Fruit fly (Drosophila melanogaster) whole organism, prepupa: ENCODE data around the gene Or74a.

Experiments
- Blimp-1 ChIP-seq: fragments of 200-800 bp; sonication (Bioruptor generic); optimal IDR thresholded peaks from 3 replicates; lab custom pipeline; 2017; ENCODE audit warnings: missing biosample characterization, missing genetic modification characterization, mild to moderate bottlenecking, moderate library complexity, missing genetic modification reagents
- CG10631 ChIP-seq: fragments of 200-800 bp; sonication (Bioruptor generic); optimal IDR thresholded peaks from 2 replicates; lab custom pipeline; 2016; ENCODE audit warnings: missing biosample characterization, missing genetic modification characterization
- CG11294 ChIP-seq: fragments of 200-800 bp; sonication (Bioruptor generic); IDR thresholded peaks from 2 replicates; pipeline ENCODE4 v1.3.6; 2022; ENCODE audit warnings: missing biosample characterization, missing genetic modification characterization
- CG15336 ChIP-seq: fragments of 200-800 bp; sonication (Bioruptor generic); IDR thresholded peaks from 2 replicates; pipeline ENCODE4 v1.3.6; 2022; ENCODE audit warnings: missing biosample characterization, missing genetic modification characterization
- CG16779 ChIP-seq: fragments of 200-800 bp; sonication (Bioruptor generic); optimal IDR thresholded peaks from 3 replicates; lab custom pipeline; 2017; ENCODE audit warnings: missing biosample characterization, mild to moderate bottlenecking, missing genetic modification characterization
- CG3032 ChIP-seq: fragments of 200-800 bp; optimal IDR thresholded peaks from 2 replicates; lab custom pipeline; 2019; ENCODE audit warnings: missing biosample characterization, mild to moderate bottlenecking, missing genetic modification characterization, moderate library complexity
- CG31627 ChIP-seq: fragments of 200-800 bp; sonication (Bioruptor generic); optimal IDR thresholded peaks from 3 replicates; lab custom pipeline; 2016; ENCODE audit warnings: missing biosample characterization, missing genetic modification characterization
- CG34406 ChIP-seq: fragments of 200-800 bp; sonication (Bioruptor generic); optimal IDR thresholded peaks from 3 replicates; lab custom pipeline; 2016; ENCODE audit warnings: missing biosample characterization, missing genetic modification characterization
- CG6276 ChIP-seq: fragments of 200-800 bp; sonication (Bioruptor generic); optimal IDR thresholded peaks from 2 replicates; lab custom pipeline; 2017; ENCODE audit warnings: missing biosample characterization, mild to moderate bottlenecking, missing genetic modification characterization
- CG6854 ChIP-seq: fragments of 200-800 bp; sonication (Bioruptor generic); optimal IDR thresholded peaks from 2 replicates; lab custom pipeline; 2017; ENCODE audit warnings: missing biosample characterization, mild to moderate bottlenecking, missing genetic modification characterization
- CG7368 ChIP-seq: fragments of 200-800 bp; sonication (Bioruptor generic); optimal IDR thresholded peaks from 3 replicates; lab custom pipeline; 2016; ENCODE audit warnings: missing biosample characterization, missing genetic modification characterization
- CG8119 ChIP-seq: fragments of 200-800 bp; sonication (Bioruptor generic); IDR thresholded peaks from 3 replicates; pipeline ENCODE4 v1.3.6; 2022; ENCODE audit warnings: missing biosample characterization, missing genetic modification characterization
- CG9139 ChIP-seq: fragments of 200-800 bp; sonication (Bioruptor generic); optimal IDR thresholded peaks from 3 replicates; lab custom pipeline; 2017; ENCODE audit warnings: missing biosample characterization, mild to moderate bottlenecking, missing genetic modification characterization
- Eip75B ChIP-seq: fragments of 200-800 bp; sonication (Bioruptor generic); optimal IDR thresholded peaks from 3 replicates; lab custom pipeline; 2016; ENCODE audit warnings: missing biosample characterization, missing genetic modification characterization
- Eip78C ChIP-seq: fragments of 200-800 bp; sonication (Bioruptor generic); peaks from one replicate; lab custom pipeline; 2016; ENCODE audit warnings: missing biosample characterization, missing genetic modification characterization
- Ets21C ChIP-seq: fragments of 200-800 bp; sonication (Bioruptor generic); optimal IDR thresholded peaks from 3 replicates; lab custom pipeline; 2016; ENCODE audit warnings: missing biosample characterization, missing genetic modification characterization
- Ets96B ChIP-seq: fragments of 200-800 bp; optimal IDR thresholded peaks from 2 replicates; lab custom pipeline; 2019; ENCODE audit warnings: missing biosample characterization, mild to moderate bottlenecking, missing genetic modification characterization, moderate library complexity
- Gug ChIP-seq: fragments of 200-800 bp; sonication (Bioruptor generic); IDR thresholded peaks from 2 replicates; pipeline ENCODE4 v1.3.6; 2022; ENCODE audit warnings: missing biosample characterization, missing genetic modification characterization
- Hr39 ChIP-seq: fragments of 200-800 bp; sonication (Bioruptor generic); optimal IDR thresholded peaks from 2 replicates; lab custom pipeline; 2016; ENCODE audit warnings: missing biosample characterization, missing genetic modification characterization
- Hr4 ChIP-seq: fragments of 200-800 bp; sonication (Bioruptor generic); optimal IDR thresholded peaks from 3 replicates; lab custom pipeline; 2016; ENCODE audit warnings: missing biosample characterization, missing genetic modification characterization
- Lpt ChIP-seq: fragments of 200-800 bp; sonication (Bioruptor generic); optimal IDR thresholded peaks from 3 replicates; lab custom pipeline; 2016; ENCODE audit warnings: missing biosample characterization, missing genetic modification characterization
- Met ChIP-seq: fragments of 200-800 bp; sonication (Bioruptor generic); optimal IDR thresholded peaks from 3 replicates; lab custom pipeline; 2016; ENCODE audit warnings: missing biosample characterization, missing genetic modification characterization
- Sox102F ChIP-seq: fragments of 200-800 bp; sonication (Bioruptor generic); optimal IDR thresholded peaks from 2 replicates; lab custom pipeline; 2016; ENCODE audit warnings: missing biosample characterization, mild to moderate bottlenecking, missing genetic modification characterization
- acj6 ChIP-seq: fragments of 200-800 bp; sonication (Bioruptor generic); optimal IDR thresholded peaks from 3 replicates; lab custom pipeline; 2016; ENCODE audit warnings: missing biosample characterization, missing genetic modification characterization
- cyc ChIP-seq: fragments of 200-800 bp; sonication (Bioruptor generic); optimal IDR thresholded peaks from 3 replicates; lab custom pipeline; 2016; ENCODE audit warnings: missing biosample characterization, missing genetic modification characterization
- dac ChIP-seq: fragments of 200-800 bp; sonication (Bioruptor generic); optimal IDR thresholded peaks from 2 replicates; lab custom pipeline; 2017; ENCODE audit warnings: missing biosample characterization, mild to moderate bottlenecking, missing genetic modification characterization
- dsx ChIP-seq: fragments of 200-800 bp; optimal IDR thresholded peaks from 3 replicates; lab custom pipeline; 2019; ENCODE audit warnings: missing biosample characterization, mild to moderate bottlenecking, missing genetic modification characterization, moderate library complexity; ENCODE audit not compliant: poor library complexity, severe bottlenecking
- eg ChIP-seq: fragments of 200-800 bp; sonication (Bioruptor generic); IDR thresholded peaks from 3 replicates; pipeline ENCODE4 v1.3.6; 2022; ENCODE audit warnings: missing biosample characterization, missing genetic modification characterization
- esn ChIP-seq: fragments of 200-800 bp; sonication (Bioruptor generic); optimal IDR thresholded peaks from 2 replicates; lab custom pipeline; 2016; ENCODE audit warnings: missing biosample characterization, mild to moderate bottlenecking, missing genetic modification characterization, moderate library complexity
- fd85E ChIP-seq: fragments of 200-800 bp; sonication (Bioruptor generic); optimal IDR thresholded peaks from 3 replicates; lab custom pipeline; 2016; ENCODE audit warnings: missing biosample characterization, missing genetic modification characterization
- lz ChIP-seq: fragments of 200-800 bp; sonication (Bioruptor generic); optimal IDR thresholded peaks from 3 replicates; lab custom pipeline; 2016; ENCODE audit warnings: missing biosample characterization, missing genetic modification characterization
- pdm3 ChIP-seq: fragments of 200-800 bp; sonication (Bioruptor generic); optimal IDR thresholded peaks from 3 replicates; lab custom pipeline; 2016; ENCODE audit warnings: missing biosample characterization, missing genetic modification characterization
- spab ChIP-seq: fragments of 200-800 bp; sonication (Bioruptor generic); optimal IDR thresholded peaks from 2 replicates; lab custom pipeline; 2017; ENCODE audit warnings: missing biosample characterization, mild to moderate bottlenecking, missing genetic modification characterization, missing genetic modification reagents
- ss ChIP-seq, 2 experiments: fragments of 200-800 bp; sonication (Bioruptor generic); optimal IDR thresholded peaks; 2 replicates in 1 of 2; 3 replicates in 1 of 2; lab custom pipeline; 2017 to 2018; ENCODE audit warnings: mild to moderate bottlenecking in 2 of 2, missing biosample characterization in 2 of 2, missing genetic modification characterization in 2 of 2, moderate library complexity in 1 of 2
- topi ChIP-seq: fragments of 200-800 bp; sonication (Bioruptor generic); optimal IDR thresholded peaks from 3 replicates; lab custom pipeline; 2016; ENCODE audit warnings: missing biosample characterization, missing genetic modification characterization
- vri ChIP-seq: fragments of 200-800 bp; sonication (Bioruptor generic); optimal IDR thresholded peaks from 3 replicates; lab custom pipeline; 2016; ENCODE audit warnings: missing biosample characterization, mild to moderate bottlenecking, missing genetic modification characterization

The Or74a gene

DNA sequence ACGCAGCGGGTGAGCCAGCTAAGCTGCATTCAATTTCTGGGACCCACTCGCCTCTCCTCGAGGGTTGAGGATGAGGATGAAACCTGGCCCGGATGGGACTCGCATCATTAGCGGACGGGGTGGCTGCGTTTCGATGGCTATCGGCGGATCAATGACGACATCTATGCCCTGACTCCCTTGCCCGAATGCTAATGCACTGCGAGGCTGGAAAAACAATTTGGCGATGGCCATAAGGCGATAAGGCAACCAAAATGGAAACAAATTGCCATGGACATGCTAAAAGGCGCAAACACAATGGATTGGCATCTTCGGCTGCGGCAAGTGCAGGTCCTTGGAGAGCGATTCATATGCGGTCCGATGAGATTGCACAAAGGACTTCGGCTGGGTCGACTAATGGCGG is 34.0 kb upstream of the Or74a start:
- TF ChIP-seq CG7368 (no peak), cyc (GFP tag; lab: Kevin White, UChicago) (no peak), dac (GFP tag; lab: Kevin White, UChicago) (no peak), ss (GFP tag; optimal IDR thresholded peaks at IDR 0.05; lab: Kevin White, UChicago) (no peak), Blimp-1 (GFP tag; lab: Kevin White, UChicago) (no peak), CG11294 (GFP tag; lab: Robert Waterston, UW) (no peak), topi (GFP tag; lab: Kevin White, UChicago) (no peak), CG34406 (GFP tag; lab: Kevin White, UChicago) (no peak), Eip78C (GFP tag; lab: Kevin White, UChicago) (no peak), CG15336 (no peak), vri (GFP tag; lab: Kevin White, UChicago) (no peak), Hr39 (GFP tag; lab: Kevin White, UChicago) (no peak), CG3032 (no peak), acj6 (GFP tag; lab: Kevin White, UChicago) (no peak), lz (GFP tag; lab: Kevin White, UChicago) (no peak), CG6854 (no peak), Hr4 (GFP tag; lab: Kevin White, UChicago) (no peak), esn (GFP tag; lab: Kevin White, UChicago) (no peak), dsx (GFP tag; lab: Kevin White, UChicago) (no peak)

dm6 chr3L:17361925-17362324 is 33.0 kb upstream of the Or74a start:
- TF ChIP-seq Eip75B (GFP tag; lab: Kevin White, UChicago) (no peak), Met (GFP tag; lab: Kevin White, UChicago) (no peak), Ets96B (tag; lab: Kevin White, UChicago) (no peak), CG15336 (no peak)
- TF ChIP-seq, all 60 proteins: peak for 0

DNA sequence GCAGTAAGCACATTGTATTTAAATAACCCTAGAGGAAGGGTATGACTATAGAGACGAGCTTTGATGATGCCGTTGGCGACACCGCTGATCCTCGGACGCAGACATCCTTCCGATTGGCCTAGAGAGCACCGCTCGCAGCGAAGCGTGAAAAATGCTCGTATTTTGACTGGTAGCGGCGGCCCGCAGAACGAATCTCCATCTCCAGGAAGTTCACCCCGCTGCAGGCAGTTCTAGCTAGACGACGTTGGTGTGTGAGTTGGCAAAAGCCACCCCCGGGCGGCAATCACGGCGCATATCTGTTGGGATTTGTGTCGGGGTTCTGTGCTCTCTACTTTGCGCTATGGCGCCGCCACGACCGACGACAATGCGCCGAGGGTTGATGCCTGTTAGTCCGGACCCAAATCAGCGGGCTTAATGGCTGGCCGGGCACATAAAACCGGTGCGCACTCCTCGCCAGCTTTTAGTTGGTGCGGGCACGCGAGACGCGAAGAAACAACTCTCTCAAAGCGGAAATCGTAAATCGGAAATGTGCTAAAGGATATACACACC is 30.3 kb upstream of the Or74a start, which contains the start of gene tap:
tap (plus strand) TSS at position 458 of the 549 bp plus-strand sequence.
- no peak for TF ChIP-seq Lpt (GFP tag; lab: Kevin White, UChicago)
- no peak for TF ChIP-seq Ets21C
- no peak for TF ChIP-seq Eip78C (GFP tag; lab: Kevin White, UChicago)
- TF ChIP-seq CG6276: no peak

- no peak for TF ChIP-seq pdm3 (GFP tag; lab: Kevin White, UChicago)
- no peak for TF ChIP-seq fd85E (GFP tag; lab: Kevin White, UChicago)
- TF ChIP-seq CG10631 (GFP tag; lab: Kevin White, UChicago): no peak
- TF ChIP-seq Ets96B (tag; lab: Kevin White, UChicago): no peak
- no peak for TF ChIP-seq Gug (GFP tag; lab: Robert Waterston, UW)
- TF ChIP-seq CG16779 (tag; lab: Kevin White, UChicago): no peak
- no peak for TF ChIP-seq spab (GFP tag; lab: Kevin White, UChicago)
- TF ChIP-seq CG8119 (GFP tag; lab: Robert Waterston, UW): no peak
- TF ChIP-seq dac (GFP tag; lab: Kevin White, UChicago): no peak
- TF ChIP-seq vri (GFP tag; lab: Kevin White, UChicago): no peak
- TF ChIP-seq CG31627 (GFP tag; lab: Kevin White, UChicago): no peak
- TF ChIP-seq dsx (GFP tag; lab: Kevin White, UChicago): no peak
- TF ChIP-seq CG9139 (GFP tag; lab: Kevin White, UChicago): no peak
- TF ChIP-seq eg: no peak
- TF ChIP-seq Blimp-1 (GFP tag; lab: Kevin White, UChicago): no peak
- TF ChIP-seq lz (GFP tag; lab: Kevin White, UChicago): no peak
- no peak for TF ChIP-seq Eip75B (GFP tag; lab: Kevin White, UChicago)
- TF ChIP-seq CG3032: no peak
- TF ChIP-seq CG34406 (GFP tag; lab: Kevin White, UChicago): no peak
- TF ChIP-seq Sox102F (GFP tag; lab: Kevin White, UChicago): no peak
Observed at dm6 chr3L:17358490-17358889, 29.5 kb upstream of the Or74a start.
